Fruit fly (Drosophila melanogaster): ENCODE measurements around the gene CG42249.

dm6 chrX:11124126-11124748 is 28.2 kb downstream of the CG42249 start, which contains the start of gene CG11122:
- no peak for TF ChIP-seq Lpt (GFP tag; optimal IDR thresholded peaks at IDR 0.05)
- no peak for TF ChIP-seq CG6808 (GFP tag; optimal IDR thresholded peaks at IDR 0.05)
- no peak for TF ChIP-seq Blimp-1 (GFP tag; optimal IDR thresholded peaks at IDR 0.05)
- TF ChIP-seq acj6 (GFP tag; optimal IDR thresholded peaks at IDR 0.05), result no peak
- no peak for TF ChIP-seq CG34406 (GFP tag; optimal IDR thresholded peaks at IDR 0.05)
- no peak for TF ChIP-seq CG4318 (GFP tag; optimal IDR thresholded peaks at IDR 0.05)
- TF ChIP-seq CG32006 (GFP tag; optimal IDR thresholded peaks at IDR 0.05), result no peak
- no peak for TF ChIP-seq cyc (GFP tag; optimal IDR thresholded peaks at IDR 0.05)
- TF ChIP-seq Ets21C (GFP tag; optimal IDR thresholded peaks at IDR 0.05), result no peak
- TF ChIP-seq Smox (GFP tag; optimal IDR thresholded peaks at IDR 0.05), result no peak
- no peak for TF ChIP-seq vri (GFP tag; optimal IDR thresholded peaks at IDR 0.05)
- no peak for TF ChIP-seq CG3032 (tag; optimal IDR thresholded peaks at IDR 0.05)
- TF ChIP-seq achi (GFP tag; optimal IDR thresholded peaks at IDR 0.05), result no peak
